Fruit fly (Drosophila melanogaster): ENCODE data around the gene GstD11.

The GstD11 gene

DNA sequence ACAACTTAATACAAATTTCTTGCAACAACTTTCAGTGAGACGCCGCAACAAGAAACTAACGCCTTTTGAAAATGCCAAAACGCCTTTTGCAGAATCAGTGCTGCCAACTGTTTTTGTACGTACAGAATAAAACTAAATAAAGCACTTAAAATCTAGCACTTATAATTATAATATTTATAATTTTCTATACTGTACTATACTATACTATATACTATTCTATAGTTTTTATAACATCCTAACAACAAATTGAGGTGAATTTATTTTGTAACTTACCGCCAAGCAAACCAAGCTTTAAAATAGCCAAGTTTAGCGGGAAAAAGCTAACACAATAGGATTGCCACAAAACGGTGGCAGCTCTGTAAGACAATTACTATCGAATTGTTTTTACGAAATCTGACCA is 50.6 kb downstream of the GstD11 start, which contains the start of the genes Aos1 and Srlp:
Aos1 (minus strand) TSS at position 59 of the 400 bp plus-strand sequence.
Srlp (plus strand) TSS at position 335 of the 400 bp plus-strand sequence.
- TF ChIP-seq ttk (optimal IDR thresholded peaks at IDR 0.05) (no peak), Myc (optimal IDR thresholded peaks at IDR 0.05) (no peak), Sin3A (optimal IDR thresholded peaks at IDR 0.05) (no peak), insv (optimal IDR thresholded peaks at IDR 0.05) (no peak), h (optimal IDR thresholded peaks at IDR 0.05) (no peak), psq (optimal IDR thresholded peaks at IDR 0.05) (no peak)

All from Kc167 (cell line).